Fruit fly (Drosophila melanogaster) whole organism, embryonic: Measurements from ENCODE around the gene BuGZ.

Experiments used
- CG10209 ChIP-seq: fragments of 200-800 bp; sonication (Bioruptor generic); optimal IDR thresholded peaks from 3 replicates; lab custom pipeline; 2017; ENCODE audit warnings: missing biosample characterization, mild to moderate bottlenecking, missing genetic modification characterization, missing genetic modification reagents
- CG11247 ChIP-seq: fragments of 200-800 bp; sonication (Bioruptor generic); IDR thresholded peaks from 2 replicates; pipeline ENCODE4 v1.3.6; 2022; ENCODE audit warnings: missing biosample characterization, missing genetic modification characterization
- CG12155 ChIP-seq: fragments of 200-800 bp; sonication (Bioruptor generic); optimal IDR thresholded peaks from 3 replicates; lab custom pipeline; 2016; ENCODE audit warnings: missing biosample characterization, missing genetic modification characterization
- CG12219 ChIP-seq: fragments of 200-800 bp; sonication (Bioruptor generic); optimal IDR thresholded peaks from 3 replicates; lab custom pipeline; 2018; ENCODE audit warnings: missing biosample characterization, mild to moderate bottlenecking, missing genetic modification characterization
- CG12769 ChIP-seq: fragments of 200-800 bp; sonication (Bioruptor generic); optimal IDR thresholded peaks from 2 replicates; lab custom pipeline; 2019; ENCODE audit warnings: missing biosample characterization, mild to moderate bottlenecking, missing genetic modification characterization, moderate library complexity
- CG15269 ChIP-seq: fragments of 200-800 bp; sonication (Bioruptor generic); optimal IDR thresholded peaks from 2 replicates; lab custom pipeline; 2018; ENCODE audit warnings: missing biosample characterization, mild to moderate bottlenecking, missing genetic modification characterization, moderate library complexity
- CG17359 ChIP-seq: fragments of 200-800 bp; sonication (Bioruptor generic); optimal IDR thresholded peaks from 3 replicates; lab custom pipeline; 2018; ENCODE audit warnings: missing biosample characterization, mild to moderate bottlenecking, missing genetic modification characterization, moderate library complexity
- CG17829 ChIP-seq: fragments of 200-800 bp; optimal IDR thresholded peaks from 2 replicates; lab custom pipeline; 2019; ENCODE audit warnings: missing biosample characterization, mild to moderate bottlenecking, missing genetic modification characterization, moderate library complexity
- CG2120 ChIP-seq: fragments of 200-800 bp; sonication (Bioruptor generic); optimal IDR thresholded peaks from 3 replicates; lab custom pipeline; 2016; ENCODE audit warnings: missing biosample characterization, missing genetic modification characterization
- CG2875 ChIP-seq: fragments of 200-800 bp; sonication (Bioruptor generic); optimal IDR thresholded peaks from 2 replicates; lab custom pipeline; 2017; ENCODE audit warnings: missing biosample characterization, mild to moderate bottlenecking, missing genetic modification characterization, missing genetic modification reagents
- CG30020 ChIP-seq: fragments of 200-800 bp; optimal IDR thresholded peaks from 2 replicates; lab custom pipeline; 2019; ENCODE audit warnings: missing biosample characterization, mild to moderate bottlenecking, missing genetic modification characterization, moderate library complexity
- CG3065 ChIP-seq: fragments of 200-800 bp; sonication (Bioruptor generic); optimal IDR thresholded peaks from 2 replicates; lab custom pipeline; 2016; ENCODE audit warnings: missing biosample characterization, missing genetic modification characterization
- CG31441 ChIP-seq: fragments of 200-800 bp; sonication (Bioruptor generic); IDR thresholded peaks from 2 replicates; pipeline ENCODE4 v1.3.6; 2022; ENCODE audit warnings: missing biosample characterization, missing genetic modification characterization
- CG33557 ChIP-seq: fragments of 200-800 bp; sonication (Bioruptor generic); optimal IDR thresholded peaks from 2 replicates; lab custom pipeline; 2019; ENCODE audit warnings: missing biosample characterization, mild to moderate bottlenecking, missing genetic modification characterization, moderate library complexity
- CG4820 ChIP-seq: fragments of 200-800 bp; sonication (Bioruptor generic); optimal IDR thresholded peaks from 3 replicates; lab custom pipeline; 2016; ENCODE audit warnings: missing biosample characterization, missing genetic modification characterization
- CG7556 ChIP-seq: fragments of 200-800 bp; sonication (Bioruptor generic); optimal IDR thresholded peaks from 2 replicates; lab custom pipeline; 2017; ENCODE audit warnings: missing biosample characterization, mild to moderate bottlenecking, missing genetic modification characterization
- CG8924 ChIP-seq: fragments of 200-800 bp; optimal IDR thresholded peaks from 3 replicates; lab custom pipeline; 2019; ENCODE audit warnings: missing biosample characterization, mild to moderate bottlenecking, missing genetic modification characterization, moderate library complexity
- D19A ChIP-seq: fragments of 200-800 bp; optimal IDR thresholded peaks from 3 replicates; lab custom pipeline; 2019; ENCODE audit warnings: missing biosample characterization, mild to moderate bottlenecking, missing genetic modification characterization, moderate library complexity
- Dad ChIP-seq: fragments of 200-800 bp; sonication (Bioruptor generic); optimal IDR thresholded peaks from 3 replicates; lab custom pipeline; 2016; ENCODE audit warnings: missing biosample characterization, missing genetic modification characterization
- Dbx ChIP-seq: fragments of 200-800 bp; sonication (Bioruptor generic); IDR thresholded peaks from 3 replicates; pipeline ENCODE4 v1.3.6; 2022; ENCODE audit warnings: missing biosample characterization, missing genetic modification characterization
- Deaf1 ChIP-seq: fragments of 200-800 bp; optimal IDR thresholded peaks from 3 replicates; lab custom pipeline; 2019; ENCODE audit warnings: missing biosample characterization, mild to moderate bottlenecking, missing genetic modification characterization, moderate library complexity
- ERR ChIP-seq: fragments of 200-800 bp; sonication (Bioruptor generic); optimal IDR thresholded peaks from 2 replicates; lab custom pipeline; 2016; ENCODE audit warnings: missing biosample characterization, missing genetic modification characterization
- Eip74EF ChIP-seq, 2 experiments: fragments of 200-800 bp in 1 of 2; fragments of >200 bp in 1 of 2; sonication (Bioruptor generic) in 1 of 2; optimal IDR thresholded peaks; 2 replicates each; lab custom pipeline; 2017 to 2019; ENCODE audit warnings: missing biosample characterization in 2 of 2, missing genetic modification characterization in 2 of 2, mild to moderate bottlenecking in 1 of 2, moderate library complexity in 1 of 2
- H2.0 ChIP-seq: fragments of 200-800 bp; sonication (Bioruptor generic); IDR thresholded peaks from 2 replicates; pipeline ENCODE4 v1.3.6; 2022; ENCODE audit warnings: missing biosample characterization, missing genetic modification characterization
- HLH54F ChIP-seq: fragments of 200-800 bp; sonication (Bioruptor generic); optimal IDR thresholded peaks from 3 replicates; lab custom pipeline; 2016; ENCODE audit warnings: missing biosample characterization, missing genetic modification characterization
- Lhr ChIP-seq: fragments of 200-800 bp; sonication (Bioruptor generic); optimal IDR thresholded peaks from 3 replicates; lab custom pipeline; 2017; ENCODE audit warnings: mild to moderate bottlenecking, missing biosample characterization, missing genetic modification reagents, missing genetic modification characterization
- Optix ChIP-seq: fragments of 200-800 bp; sonication (Bioruptor generic); IDR thresholded peaks from 3 replicates; pipeline ENCODE4 v1.3.6; 2022; ENCODE audit warnings: missing biosample characterization, missing genetic modification characterization
- Ptx1 ChIP-seq: fragments of 200-800 bp; sonication (Bioruptor generic); IDR thresholded peaks from 2 replicates; pipeline ENCODE4 v1.3.6; 2022; ENCODE audit warnings: missing biosample characterization, missing genetic modification characterization
- Rfx ChIP-seq: fragments of 200-800 bp; sonication (Bioruptor generic); IDR thresholded peaks from 2 replicates; pipeline ENCODE4 v1.3.6; 2022; ENCODE audit warnings: missing biosample characterization, missing genetic modification characterization
- Xbp1 ChIP-seq: fragments of 200-800 bp; sonication (Bioruptor generic); optimal IDR thresholded peaks from 3 replicates; lab custom pipeline; 2016; ENCODE audit warnings: missing biosample characterization, mild to moderate bottlenecking, missing genetic modification characterization
- bigmax ChIP-seq: fragments of 200-800 bp; sonication (Bioruptor generic); optimal IDR thresholded peaks from 2 replicates; lab custom pipeline; 2018; ENCODE audit warnings: missing biosample characterization, mild to moderate bottlenecking, missing genetic modification characterization
- br ChIP-seq: fragments of >200 bp; optimal IDR thresholded peaks from 2 replicates; lab custom pipeline; 2017
- chm ChIP-seq: fragments of 200-800 bp; sonication (Bioruptor generic); IDR thresholded peaks from 2 replicates; pipeline ENCODE4 v1.3.6; 2022; ENCODE audit warnings: missing biosample characterization, missing genetic modification characterization
- esg ChIP-seq: fragments of 200-800 bp; sonication (Bioruptor generic); conservative IDR thresholded peaks from 2 replicates; pipeline ENCODE4 v1.3.6; 2022; ENCODE audit warnings: missing biosample characterization, missing genetic modification characterization
- gcm ChIP-seq: fragments of 200-800 bp; sonication (Bioruptor generic); optimal IDR thresholded peaks from 2 replicates; lab custom pipeline; 2019; ENCODE audit warnings: missing biosample characterization, mild to moderate bottlenecking, missing genetic modification characterization, moderate library complexity
- grn ChIP-seq: fragments of 200-800 bp; sonication (Bioruptor generic); optimal IDR thresholded peaks from 3 replicates; lab custom pipeline; 2017; ENCODE audit warnings: missing biosample characterization, missing genetic modification characterization
- hkb ChIP-seq, 2 experiments: fragments of 200-800 bp in 1 of 2; fragments of >200 bp in 1 of 2; sonication (Bioruptor generic) in 1 of 2; IDR thresholded peaks in 1 of 2; optimal IDR thresholded peaks in 1 of 2; 2 replicates each; pipeline versions ENCODE4 v1.3.6 to Lab custom; 2017 to 2022; ENCODE audit warnings: missing biosample characterization in 1 of 2, missing genetic modification characterization in 1 of 2
- kah ChIP-seq: fragments of 200-800 bp; sonication (Bioruptor generic); optimal IDR thresholded peaks from 2 replicates; lab custom pipeline; 2018; ENCODE audit warnings: missing biosample characterization, mild to moderate bottlenecking, missing genetic modification characterization
- lmd ChIP-seq: fragments of 200-800 bp; sonication (Bioruptor generic); IDR thresholded peaks from 2 replicates; pipeline ENCODE4 v1.3.6; 2022; ENCODE audit warnings: missing biosample characterization, missing genetic modification characterization
- lola ChIP-seq, 3 experiments: fragments of >200 bp in 2 of 3; fragments of 200-800 bp in 1 of 3; sonication (Bioruptor generic) in 1 of 3; optimal IDR thresholded peaks; 2 replicates each; lab custom pipeline; 2017 to 2019; ENCODE audit warnings: missing biosample characterization in 3 of 3, missing genetic modification characterization in 3 of 3, mild to moderate bottlenecking in 1 of 3, moderate library complexity in 1 of 3
- mam ChIP-seq: fragments of 200-800 bp; sonication (Bioruptor generic); optimal IDR thresholded peaks from 3 replicates; lab custom pipeline; 2016; ENCODE audit warnings: missing biosample characterization, missing genetic modification characterization
- mirr ChIP-seq: fragments of 200-800 bp; sonication (Bioruptor generic); optimal IDR thresholded peaks from 3 replicates; lab custom pipeline; 2018; ENCODE audit warnings: missing biosample characterization, mild to moderate bottlenecking, missing genetic modification characterization
- otp ChIP-seq: fragments of 200-800 bp; sonication (Bioruptor generic); IDR thresholded peaks from 3 replicates; pipeline ENCODE4, ENCODE4 v1.3.6; 2022; ENCODE audit warnings: missing biosample characterization, missing genetic modification characterization
- run ChIP-seq: fragments of 200-800 bp; sonication (Bioruptor generic); optimal IDR thresholded peaks from 3 replicates; lab custom pipeline; 2018; ENCODE audit warnings: missing biosample characterization, mild to moderate bottlenecking, missing genetic modification characterization
- slbo ChIP-seq: fragments of 200-800 bp; sonication (Bioruptor generic); IDR thresholded peaks from 2 replicates; pipeline ENCODE4 v1.3.6; 2022; ENCODE audit warnings: missing biosample characterization, missing genetic modification characterization
- sob ChIP-seq: fragments of 200-800 bp; sonication (Bioruptor generic); IDR thresholded peaks from 2 replicates; pipeline ENCODE4 v1.3.6; 2022; ENCODE audit warnings: missing biosample characterization, missing genetic modification characterization
- sug ChIP-seq: fragments of 200-800 bp; optimal IDR thresholded peaks from 2 replicates; lab custom pipeline; 2019; ENCODE audit warnings: missing biosample characterization, mild to moderate bottlenecking, missing genetic modification characterization, moderate library complexity
- tgo ChIP-seq: fragments of 200-800 bp; sonication (Bioruptor generic); IDR thresholded peaks from 3 replicates; pipeline ENCODE4 v1.3.6; 2022; ENCODE audit warnings: missing biosample characterization, missing genetic modification characterization
- tio ChIP-seq: fragments of 200-800 bp; sonication (Bioruptor generic); optimal IDR thresholded peaks from 2 replicates; lab custom pipeline; 2017; ENCODE audit warnings: missing biosample characterization, missing genetic modification characterization, inconsistent platforms
- wor ChIP-seq: fragments of 200-800 bp; sonication (Bioruptor generic); IDR thresholded peaks from 2 replicates; pipeline ENCODE4 v1.3.6; 2022; ENCODE audit warnings: missing biosample characterization, missing genetic modification characterization
- zen2 ChIP-seq: fragments of 200-800 bp; sonication (Bioruptor generic); IDR thresholded peaks from 3 replicates; pipeline ENCODE4 v1.3.6; 2022; ENCODE audit warnings: missing biosample characterization, missing genetic modification characterization; ENCODE audit not compliant: partially characterized antibody

The BuGZ gene

dm6 chr2L:16709693-16710092 is 33.5 kb upstream of the BuGZ start (continued):
- TF ChIP-seq lmd (GFP tag; lab: Robert Waterston, UW) (peak; percentile 81), chm (GFP tag; lab: Robert Waterston, UW) (peak; percentile 73), CG12219 (peak; percentile 67), Ptx1 (GFP tag; lab: Robert Waterston, UW) (peak; percentile 89), HLH54F (GFP tag; lab: Kevin White, UChicago) (peak; percentile 16), CG12155 (GFP tag; lab: Kevin White, UChicago) (peak; percentile 31), zen2 (GFP tag; lab: Robert Waterston, UW) (no peak), grn (GFP tag; lab: Kevin White, UChicago) (peak; percentile 71), CG30020 (tag; lab: Kevin White, UChicago) (peak; percentile 16), sob (GFP tag; lab: Robert Waterston, UW) (peak; percentile 89), esg (GFP tag; lab: Robert Waterston, UW) (peak; percentile 81), CG10209 (GFP tag; lab: Kevin White, UChicago) (peak; percentile 61), Eip74EF (GFP tag; optimal IDR thresholded peaks at IDR 0.05; lab: Kevin White, UChicago) (peak in 1 of 2 experiments; percentile 58), D19A (tag; lab: Kevin White, UChicago) (peak; percentile 66), CG12769 (tag; lab: Kevin White, UChicago) (peak; percentile 18), lola (GFP tag; optimal IDR thresholded peaks at IDR 0.05; lab: Kevin White, UChicago) (peak in 1 of 3 experiments; percentile 57), wor (GFP tag; lab: Robert Waterston, UW) (peak; percentile 61), CG8924 (tag; lab: Kevin White, UChicago) (peak; percentile 82), bigmax (no peak), kah (no peak), CG4820 (GFP tag; lab: Kevin White, UChicago) (peak; percentile 55), otp (peak; percentile 69; the same call in 2 of the 3 replicates), hkb (optimal IDR thresholded peaks at IDR 0.05; lab: Kevin White, UChicago) (no peak), hkb (GFP tag; IDR thresholded peaks at IDR 0.05; lab: Robert Waterston, UW) (peak; percentile 88), CG7556 (GFP tag; lab: Kevin White, UChicago) (peak; percentile 74), H2.0 (GFP tag; lab: Robert Waterston, UW) (peak; percentile 80), Xbp1 (GFP tag; lab: Kevin White, UChicago) (peak; percentile 73), Deaf1 (peak; percentile 59), Dad (GFP tag; lab: Kevin White, UChicago) (no peak), CG17359 (tag; lab: Kevin White, UChicago) (no peak), mam (peak; percentile 5), mirr (GFP tag; lab: Kevin White, UChicago) (no peak), CG2120 (peak; percentile 39), CG2875 (GFP tag; lab: Kevin White, UChicago) (peak; percentile 51), Dbx (GFP tag; lab: Robert Waterston, UW) (peak; percentile 47; the same call in 1 of the 3 replicates), sug (no peak), CG11247 (peak; percentile 64), ERR (no peak), tgo (GFP tag; lab: Robert Waterston, UW) (peak; percentile 78), CG31441 (GFP tag; lab: Robert Waterston, UW) (no peak), CG33557 (GFP tag; lab: Kevin White, UChicago) (no peak), br (lab: Kevin White, UChicago) (no peak), Optix (peak; percentile 22; the same call in 1 of the 3 replicates), run (tag; lab: Kevin White, UChicago) (peak; percentile 3), CG3065 (GFP tag; lab: Kevin White, UChicago) (no peak), gcm (peak; percentile 71), Rfx (GFP tag; lab: Robert Waterston, UW) (peak; percentile 83), CG15269 (peak; percentile 87), tio (GFP tag; lab: Kevin White, UChicago) (peak; percentile 48), slbo (GFP tag; lab: Robert Waterston, UW) (peak; percentile 84), CG17829 (no peak), Lhr (GFP tag; lab: Kevin White, UChicago) (no peak)
